Fruit fly (Drosophila melanogaster) whole organism, embryonic: ENCODE data around the gene CRAT.

Source experiments
- Blimp-1 ChIP-seq: fragments of 200-800 bp; sonication (Bioruptor generic); optimal IDR thresholded peaks from 3 replicates; lab custom pipeline; 2018; ENCODE audit warnings: missing biosample characterization, missing genetic modification characterization, mild to moderate bottlenecking, moderate library complexity, missing genetic modification reagents
- CG10274 ChIP-seq: fragments of 200-800 bp; sonication (Bioruptor generic); optimal IDR thresholded peaks from 3 replicates; lab custom pipeline; 2017; ENCODE audit warnings: missing biosample characterization, mild to moderate bottlenecking, missing genetic modification characterization
- CG12219 ChIP-seq: fragments of 200-800 bp; sonication (Bioruptor generic); optimal IDR thresholded peaks from 3 replicates; lab custom pipeline; 2018; ENCODE audit warnings: missing biosample characterization, mild to moderate bottlenecking, missing genetic modification characterization
- CG14441 ChIP-seq: fragments of 200-800 bp; sonication (Bioruptor generic); IDR thresholded peaks from 2 replicates; pipeline ENCODE4 v1.3.6; 2022; ENCODE audit warnings: missing biosample characterization, missing genetic modification characterization
- CG15269 ChIP-seq: fragments of 200-800 bp; sonication (Bioruptor generic); optimal IDR thresholded peaks from 2 replicates; lab custom pipeline; 2018; ENCODE audit warnings: missing biosample characterization, mild to moderate bottlenecking, missing genetic modification characterization, moderate library complexity
- CG17568 ChIP-seq: fragments of 200-800 bp; sonication (Bioruptor generic); optimal IDR thresholded peaks from 2 replicates; lab custom pipeline; 2018; ENCODE audit warnings: missing biosample characterization, mild to moderate bottlenecking, missing genetic modification characterization, moderate library complexity
- CG17612 ChIP-seq: fragments of 200-800 bp; sonication (Bioruptor generic); IDR thresholded peaks from 2 replicates; pipeline ENCODE4 v1.3.6; 2022; ENCODE audit warnings: missing biosample characterization, missing genetic modification characterization
- CG18476 ChIP-seq: fragments of 200-800 bp; sonication (Bioruptor generic); optimal IDR thresholded peaks from 2 replicates; lab custom pipeline; 2016; ENCODE audit warnings: missing biosample characterization, mild to moderate bottlenecking, missing genetic modification characterization
- CG18599 ChIP-seq: fragments of 200-800 bp; sonication (Bioruptor generic); optimal IDR thresholded peaks from 3 replicates; lab custom pipeline; 2017; ENCODE audit warnings: missing biosample characterization, missing genetic modification characterization, mild to moderate bottlenecking, moderate library complexity, missing genetic modification reagents
- CG18764 ChIP-seq: fragments of 200-800 bp; sonication (Bioruptor generic); optimal IDR thresholded peaks from 3 replicates; lab custom pipeline; 2016; ENCODE audit warnings: missing biosample characterization, missing genetic modification characterization
- CG2712 ChIP-seq: fragments of 200-800 bp; optimal IDR thresholded peaks from 3 replicates; lab custom pipeline; 2019; ENCODE audit warnings: missing biosample characterization, mild to moderate bottlenecking, missing genetic modification characterization, moderate library complexity
- CG31365 ChIP-seq: fragments of 200-800 bp; sonication (Bioruptor generic); optimal IDR thresholded peaks from 2 replicates; lab custom pipeline; 2018; ENCODE audit warnings: missing biosample characterization, mild to moderate bottlenecking, missing genetic modification characterization
- CG43689 ChIP-seq: fragments of 200-800 bp; sonication (Bioruptor generic); IDR thresholded peaks from 2 replicates; pipeline ENCODE4 v1.3.6; 2022; ENCODE audit warnings: missing biosample characterization, missing genetic modification characterization
- CG6654 ChIP-seq: fragments of 200-800 bp; sonication (Bioruptor generic); optimal IDR thresholded peaks from 2 replicates; lab custom pipeline; 2017; ENCODE audit warnings: missing biosample characterization, mild to moderate bottlenecking, missing genetic modification characterization
- CG7271 ChIP-seq: fragments of 200-800 bp; sonication (Bioruptor generic); optimal IDR thresholded peaks from 2 replicates; lab custom pipeline; 2018; ENCODE audit warnings: missing biosample characterization, mild to moderate bottlenecking, missing genetic modification characterization, moderate library complexity
- CG7556 ChIP-seq: fragments of 200-800 bp; sonication (Bioruptor generic); optimal IDR thresholded peaks from 2 replicates; lab custom pipeline; 2017; ENCODE audit warnings: missing biosample characterization, mild to moderate bottlenecking, missing genetic modification characterization
- CG7928 ChIP-seq: fragments of 200-800 bp; sonication (Bioruptor generic); optimal IDR thresholded peaks from 2 replicates; lab custom pipeline; 2017; ENCODE audit warnings: missing biosample characterization, mild to moderate bottlenecking, missing genetic modification characterization
- CG8765 ChIP-seq: fragments of 200-800 bp; sonication (Bioruptor generic); IDR thresholded peaks from 2 replicates; pipeline ENCODE4 v1.3.6; 2022; ENCODE audit warnings: missing biosample characterization, missing genetic modification characterization
- CG9797 ChIP-seq: fragments of 200-800 bp; sonication (Bioruptor generic); optimal IDR thresholded peaks from 3 replicates; lab custom pipeline; 2018; ENCODE audit warnings: missing biosample characterization, mild to moderate bottlenecking, missing genetic modification characterization
- CkIIα-i1 ChIP-seq: fragments of 200-800 bp; sonication (Bioruptor generic); IDR thresholded peaks from 2 replicates; pipeline ENCODE4 v1.3.6; 2022; ENCODE audit warnings: missing biosample characterization, missing genetic modification characterization
- CoRest ChIP-seq: fragments of 200-800 bp; sonication (Bioruptor generic); optimal IDR thresholded peaks from 3 replicates; lab custom pipeline; 2018; ENCODE audit warnings: missing biosample characterization, mild to moderate bottlenecking, missing genetic modification characterization, moderate library complexity
- HLHmδ ChIP-seq: fragments of 200-800 bp; sonication (Bioruptor generic); optimal IDR thresholded peaks from 2 replicates; lab custom pipeline; 2018; ENCODE audit warnings: missing biosample characterization, mild to moderate bottlenecking, missing genetic modification characterization, moderate library complexity
- Hmr ChIP-seq: fragments of 200-800 bp; sonication (Bioruptor generic); optimal IDR thresholded peaks from 3 replicates; lab custom pipeline; 2017; ENCODE audit warnings: mild to moderate bottlenecking, missing biosample characterization, missing genetic modification reagents, missing genetic modification characterization
- Hmx ChIP-seq: fragments of 200-800 bp; sonication (Bioruptor generic); optimal IDR thresholded peaks from 2 replicates; lab custom pipeline; 2016; ENCODE audit warnings: missing biosample characterization, missing genetic modification characterization
- Mes4 ChIP-seq: fragments of 200-800 bp; sonication (Bioruptor generic); optimal IDR thresholded peaks from 2 replicates; lab custom pipeline; 2016; ENCODE audit warnings: missing biosample characterization, missing genetic modification characterization
- NK7.1 ChIP-seq: fragments of 200-800 bp; sonication (Bioruptor generic); optimal IDR thresholded peaks from 3 replicates; lab custom pipeline; 2016; ENCODE audit warnings: missing biosample characterization, missing genetic modification characterization
- Neu2 ChIP-seq: fragments of 200-800 bp; sonication (Bioruptor generic); optimal IDR thresholded peaks from 3 replicates; lab custom pipeline; 2016; ENCODE audit warnings: missing biosample characterization, missing genetic modification characterization, borderline replicate concordance
- Ptx1 ChIP-seq: fragments of 200-800 bp; sonication (Bioruptor generic); IDR thresholded peaks from 2 replicates; pipeline ENCODE4 v1.3.6; 2022; ENCODE audit warnings: missing biosample characterization, missing genetic modification characterization
- Scr ChIP-seq: fragments of 200-800 bp; sonication (Bioruptor generic); IDR thresholded peaks from 2 replicates; pipeline ENCODE4 v1.3.6; 2022; ENCODE audit warnings: missing biosample characterization, missing genetic modification characterization; ENCODE audit not compliant: partially characterized antibody
- amos ChIP-seq: fragments of 200-800 bp; sonication (Bioruptor generic); IDR thresholded peaks from 2 replicates; pipeline ENCODE4 v1.3.6; 2022; ENCODE audit warnings: missing biosample characterization, missing genetic modification characterization; ENCODE audit not compliant: partially characterized antibody
- bab2 ChIP-seq: fragments of 200-800 bp; sonication (Bioruptor generic); optimal IDR thresholded peaks from 2 replicates; lab custom pipeline; 2016; ENCODE audit warnings: missing biosample characterization, missing genetic modification characterization
- dmrt99B ChIP-seq: fragments of 200-800 bp; sonication (Bioruptor generic); optimal IDR thresholded peaks from 2 replicates; lab custom pipeline; 2018; ENCODE audit warnings: missing biosample characterization, mild to moderate bottlenecking, missing genetic modification characterization, moderate library complexity
- dpn ChIP-seq, 2 experiments: fragments of 200-800 bp; sonication (Bioruptor generic); optimal IDR thresholded peaks; 3 replicates each; lab custom pipeline; 2016; ENCODE audit warnings: missing biosample characterization in 2 of 2, missing genetic modification characterization in 2 of 2
- emc ChIP-seq: fragments of 200-800 bp; sonication (Bioruptor generic); optimal IDR thresholded peaks from 2 replicates; lab custom pipeline; 2016; ENCODE audit warnings: missing biosample characterization, missing genetic modification characterization
- eve ChIP-seq, 2 experiments: fragments of >200 bp; optimal IDR thresholded peaks; 2 replicates each; lab custom pipeline; 2017; ENCODE audit warnings: missing biosample characterization in 2 of 2, missing genetic modification characterization in 2 of 2
- ewg ChIP-seq: fragments of 200-800 bp; sonication (Bioruptor generic); optimal IDR thresholded peaks from 3 replicates; lab custom pipeline; 2017; ENCODE audit warnings: mild to moderate bottlenecking, missing biosample characterization, missing genetic modification reagents, missing genetic modification characterization
- kah ChIP-seq: fragments of 200-800 bp; sonication (Bioruptor generic); optimal IDR thresholded peaks from 2 replicates; lab custom pipeline; 2018; ENCODE audit warnings: missing biosample characterization, mild to moderate bottlenecking, missing genetic modification characterization
- kni ChIP-seq: fragments of 200-800 bp; sonication (Bioruptor generic); optimal IDR thresholded peaks from 3 replicates; lab custom pipeline; 2017; ENCODE audit warnings: mild to moderate bottlenecking, missing biosample characterization, missing genetic modification reagents, missing genetic modification characterization
- nau ChIP-seq: fragments of 200-800 bp; sonication (Bioruptor generic); optimal IDR thresholded peaks from 3 replicates; lab custom pipeline; 2017; ENCODE audit warnings: missing biosample characterization, mild to moderate bottlenecking, missing genetic modification characterization, missing genetic modification reagents
- p53 ChIP-seq: fragments of 200-800 bp; sonication (Bioruptor generic); optimal IDR thresholded peaks from 2 replicates; lab custom pipeline; 2016; ENCODE audit warnings: missing biosample characterization, missing genetic modification characterization
- pros ChIP-seq: fragments of 200-800 bp; sonication (Bioruptor generic); optimal IDR thresholded peaks from 3 replicates; lab custom pipeline; 2019; ENCODE audit warnings: missing biosample characterization, mild to moderate bottlenecking, missing genetic modification characterization, moderate library complexity
- repo ChIP-seq: fragments of 200-800 bp; sonication (Bioruptor generic); optimal IDR thresholded peaks from 2 replicates; lab custom pipeline; 2016; ENCODE audit warnings: missing biosample characterization, missing genetic modification characterization
- sc ChIP-seq, 3 experiments: fragments of >200 bp in 2 of 3; fragments of 200-800 bp in 1 of 3; sonication (Bioruptor generic) in 1 of 3; optimal IDR thresholded peaks; 2 replicates in 2 of 3; 3 replicates in 1 of 3; lab custom pipeline; 2017; ENCODE audit warnings: mild to moderate bottlenecking in 1 of 3, missing biosample characterization in 1 of 3, missing genetic modification characterization in 1 of 3, missing genetic modification reagents in 1 of 3
- sisA ChIP-seq: fragments of 200-800 bp; sonication (Bioruptor generic); IDR thresholded peaks from 2 replicates; pipeline ENCODE4 v1.3.6; 2022; ENCODE audit warnings: missing biosample characterization, missing genetic modification characterization
- so ChIP-seq: fragments of 200-800 bp; sonication (Bioruptor generic); IDR thresholded peaks from 3 replicates; pipeline ENCODE4 v1.3.6; 2022; ENCODE audit warnings: missing biosample characterization, missing genetic modification characterization
- sqz ChIP-seq: fragments of 200-800 bp; sonication (Bioruptor generic); optimal IDR thresholded peaks from 3 replicates; lab custom pipeline; 2018; ENCODE audit warnings: missing biosample characterization, mild to moderate bottlenecking, missing genetic modification characterization
- tup ChIP-seq: fragments of 200-800 bp; sonication (Bioruptor generic); optimal IDR thresholded peaks from 2 replicates; lab custom pipeline; 2016; ENCODE audit warnings: missing biosample characterization, mild to moderate bottlenecking, missing genetic modification characterization, moderate library complexity
- twi ChIP-seq: fragments of 200-800 bp; optimal IDR thresholded peaks from 2 replicates; lab custom pipeline; 2019; ENCODE audit warnings: missing biosample characterization, mild to moderate bottlenecking, missing genetic modification characterization, moderate library complexity
- wdn ChIP-seq: fragments of 200-800 bp; sonication (Bioruptor generic); IDR thresholded peaks from 2 replicates; pipeline ENCODE4 v1.3.6; 2022; ENCODE audit warnings: missing biosample characterization, missing genetic modification characterization

Gene CRAT

DNA sequence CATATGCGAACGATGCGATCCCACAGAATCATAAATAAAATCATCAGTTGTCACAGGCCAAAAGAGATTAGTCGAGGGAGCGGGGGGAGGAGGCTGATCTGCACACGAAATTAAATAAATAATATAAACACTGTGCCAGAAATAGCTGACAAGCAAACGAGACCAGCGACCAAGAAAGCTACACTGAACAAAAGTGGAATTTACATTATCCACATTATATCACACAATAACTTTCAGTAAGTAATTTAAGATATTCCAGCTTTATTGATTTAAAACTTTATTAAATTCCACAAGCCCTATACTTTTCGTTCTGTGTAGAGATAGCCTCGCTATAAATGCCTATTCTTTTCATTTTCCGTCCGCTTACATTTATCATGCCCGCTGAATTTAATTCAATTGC, 28.3 kb upstream of the CRAT start (continued):
- TF ChIP-seq CG9797 = no peak
- no peak for TF ChIP-seq HLHmδ (GFP tag; lab: Kevin White, UChicago)
- TF ChIP-seq sqz (GFP tag; lab: Kevin White, UChicago) = peak; percentile 49
- peak; percentile 50 for TF ChIP-seq tup (GFP tag; lab: Kevin White, UChicago)
- peak; percentile 86; the same call in 1 of the 2 replicates for TF ChIP-seq CG14441 (GFP tag; lab: Robert Waterston, UW)
- peak; percentile 87 for TF ChIP-seq dmrt99B (tag; lab: Kevin White, UChicago)
- peak; percentile 49 for TF ChIP-seq emc (GFP tag; lab: Kevin White, UChicago)
- peak; percentile 53 for TF ChIP-seq CG6654 (GFP tag; lab: Kevin White, UChicago)
- TF ChIP-seq kni (GFP tag; lab: Kevin White, UChicago) = no peak
- TF ChIP-seq CG7928 = peak; percentile 23
- peak; percentile 44 for TF ChIP-seq CG18764 (GFP tag; lab: Kevin White, UChicago)
- TF ChIP-seq CG12219 (GFP tag; lab: Kevin White, UChicago) = peak; percentile 73
- TF ChIP-seq so (GFP tag; lab: Robert Waterston, UW) = peak; percentile 87
- TF ChIP-seq CG7271 = no peak
- peak; percentile 3 for TF ChIP-seq kah (GFP tag; lab: Kevin White, UChicago)
- TF ChIP-seq CG15269 (tag; lab: Kevin White, UChicago) = peak; percentile 88
- TF ChIP-seq Scr (GFP tag; lab: Robert Waterston, UW) = no peak
- peak; percentile 67 for TF ChIP-seq ewg
- TF ChIP-seq bab2 (GFP tag; lab: Kevin White, UChicago) = peak; percentile 78
- TF ChIP-seq Blimp-1 (GFP tag; lab: Kevin White, UChicago) = peak; percentile 82
- TF ChIP-seq Ptx1 (GFP tag; lab: Robert Waterston, UW) = peak; percentile 93
- TF ChIP-seq CG18599 (GFP tag; lab: Kevin White, UChicago) = peak; percentile 80
- TF ChIP-seq pros = no peak
- TF ChIP-seq CG18476 (GFP tag; lab: Kevin White, UChicago) = peak; percentile 70
- peak; percentile 49 for TF ChIP-seq CG17568 (GFP tag; lab: Kevin White, UChicago)
- peak in 1 of 2 experiments; percentile 94 for TF ChIP-seq eve (GFP tag; optimal IDR thresholded peaks at IDR 0.05; lab: Kevin White, UChicago)
- peak; percentile 80 for TF ChIP-seq CoRest (tag; lab: Kevin White, UChicago)
- peak; percentile 26 for TF ChIP-seq CG31365 (tag; lab: Kevin White, UChicago)
- peak; percentile 79 for TF ChIP-seq Hmr (GFP tag; lab: Kevin White, UChicago)
- peak; percentile 74 for TF ChIP-seq wdn (GFP tag; lab: Robert Waterston, UW)
- TF ChIP-seq repo = peak; percentile 75
- peak; percentile 66 for TF ChIP-seq CkIIα-i1 (GFP tag; lab: Robert Waterston, UW)
- peak; percentile 79 for TF ChIP-seq CG7556 (GFP tag; lab: Kevin White, UChicago)
- TF ChIP-seq sc (optimal IDR thresholded peaks at IDR 0.05; lab: Kevin White, UChicago) = no peak
- peak; percentile 52 for TF ChIP-seq sc (GFP tag; optimal IDR thresholded peaks at IDR 0.05; lab: Kevin White, UChicago)
- no peak for TF ChIP-seq CG10274 (GFP tag; lab: Kevin White, UChicago)
- TF ChIP-seq p53 = no peak
- TF ChIP-seq amos = no peak
- TF ChIP-seq CG43689 (GFP tag; lab: Robert Waterston, UW) = no peak
- TF ChIP-seq CG2712 (tag; lab: Kevin White, UChicago) = peak; percentile 82
- TF ChIP-seq CG17612 = peak; percentile 79
- TF ChIP-seq Mes4 = peak; percentile 40
- peak; percentile 78 to 80 for TF ChIP-seq dpn (GFP tag; optimal IDR thresholded peaks at IDR 0.05; lab: Kevin White, UChicago)
- no peak for TF ChIP-seq Neu2 (GFP tag; lab: Kevin White, UChicago)
- TF ChIP-seq sisA (GFP tag; lab: Robert Waterston, UW) = peak; percentile 89
- TF ChIP-seq nau (GFP tag; lab: Kevin White, UChicago) = peak; percentile 56
- peak; percentile 6 for TF ChIP-seq twi
- TF ChIP-seq NK7.1 (GFP tag; lab: Kevin White, UChicago) = peak; percentile 51
- no peak; the same call in 1 of the 2 replicates for TF ChIP-seq CG8765
- TF ChIP-seq Hmx (GFP tag; lab: Kevin White, UChicago) = no peak
